Fruit fly (Drosophila melanogaster) whole organism, embryonic: Measurements from ENCODE around the gene cindr.

ENCODE experiments used
- Abd-B ChIP-seq: fragments of 200-800 bp; sonication (Bioruptor generic); optimal IDR thresholded peaks from 2 replicates; lab custom pipeline; 2018; ENCODE audit warnings: missing biosample characterization, mild to moderate bottlenecking, missing genetic modification characterization, moderate library complexity
- Asciz ChIP-seq: fragments of 200-800 bp; sonication (Bioruptor generic); optimal IDR thresholded peaks from 2 replicates; lab custom pipeline; 2017; ENCODE audit warnings: missing biosample characterization, mild to moderate bottlenecking, missing genetic modification characterization, missing genetic modification reagents
- CG10147 ChIP-seq: fragments of 200-800 bp; sonication (Bioruptor generic); optimal IDR thresholded peaks from 2 replicates; lab custom pipeline; 2019; ENCODE audit warnings: missing biosample characterization, mild to moderate bottlenecking, missing genetic modification characterization, moderate library complexity
- CG10267 ChIP-seq: fragments of 200-800 bp; sonication (Bioruptor generic); optimal IDR thresholded peaks from 2 replicates; lab custom pipeline; 2018; ENCODE audit warnings: missing biosample characterization, mild to moderate bottlenecking, missing genetic modification characterization, moderate library complexity
- CG12659 ChIP-seq: fragments of 200-800 bp; sonication (Bioruptor generic); optimal IDR thresholded peaks from 3 replicates; lab custom pipeline; 2017; ENCODE audit warnings: mild to moderate bottlenecking, missing biosample characterization, missing genetic modification reagents, missing genetic modification characterization
- CG12744 ChIP-seq: fragments of 200-800 bp; sonication (Bioruptor generic); optimal IDR thresholded peaks from 2 replicates; lab custom pipeline; 2016; ENCODE audit warnings: missing biosample characterization, missing genetic modification characterization
- CG12769 ChIP-seq: fragments of 200-800 bp; sonication (Bioruptor generic); optimal IDR thresholded peaks from 2 replicates; lab custom pipeline; 2019; ENCODE audit warnings: missing biosample characterization, mild to moderate bottlenecking, missing genetic modification characterization, moderate library complexity
- CG18262 ChIP-seq: fragments of 200-800 bp; optimal IDR thresholded peaks from 3 replicates; lab custom pipeline; 2019; ENCODE audit warnings: missing biosample characterization, mild to moderate bottlenecking, missing genetic modification characterization, moderate library complexity
- CG31365 ChIP-seq: fragments of 200-800 bp; sonication (Bioruptor generic); optimal IDR thresholded peaks from 2 replicates; lab custom pipeline; 2018; ENCODE audit warnings: missing biosample characterization, mild to moderate bottlenecking, missing genetic modification characterization
- CG4617 ChIP-seq: fragments of 200-800 bp; sonication (Bioruptor generic); optimal IDR thresholded peaks from 3 replicates; lab custom pipeline; 2016; ENCODE audit warnings: missing biosample characterization, missing genetic modification characterization, borderline replicate concordance
- CG6683 ChIP-seq: fragments of 200-800 bp; sonication (Bioruptor generic); optimal IDR thresholded peaks from 2 replicates; lab custom pipeline; 2017; ENCODE audit warnings: missing biosample characterization, mild to moderate bottlenecking, missing genetic modification characterization, missing genetic modification reagents
- CG8359 ChIP-seq: fragments of 200-800 bp; sonication (Bioruptor generic); optimal IDR thresholded peaks from 2 replicates; lab custom pipeline; 2017; ENCODE audit warnings: missing biosample characterization, mild to moderate bottlenecking, missing genetic modification characterization, borderline replicate concordance
- CG8924 ChIP-seq: fragments of 200-800 bp; optimal IDR thresholded peaks from 3 replicates; lab custom pipeline; 2019; ENCODE audit warnings: missing biosample characterization, mild to moderate bottlenecking, missing genetic modification characterization, moderate library complexity
- CHES-1-like ChIP-seq: fragments of 200-800 bp; sonication (Bioruptor generic); optimal IDR thresholded peaks from 2 replicates; lab custom pipeline; 2016; ENCODE audit warnings: missing biosample characterization, missing genetic modification characterization
- Camta ChIP-seq: fragments of 200-800 bp; sonication (Bioruptor generic); optimal IDR thresholded peaks from 2 replicates; lab custom pipeline; 2016; ENCODE audit warnings: missing biosample characterization, missing genetic modification characterization
- D ChIP-seq, 2 experiments: fragments of 200-800 bp in 1 of 2; fragments of >200 bp in 1 of 2; sonication (Bioruptor generic) in 1 of 2; optimal IDR thresholded peaks; 2 replicates in 1 of 2; 3 replicates in 1 of 2; lab custom pipeline; 2017; ENCODE audit warnings: mild to moderate bottlenecking in 1 of 2, missing biosample characterization in 1 of 2, missing genetic modification characterization in 1 of 2, missing genetic modification reagents in 1 of 2
- Dref ChIP-seq: fragments of 200-800 bp; sonication (Bioruptor generic); IDR thresholded peaks from 2 replicates; pipeline ENCODE4 v1.3.6; 2022; ENCODE audit warnings: missing biosample characterization, missing genetic modification characterization
- GATAe ChIP-seq: fragments of 200-800 bp; sonication (Bioruptor generic); conservative IDR thresholded peaks from 2 replicates; pipeline ENCODE4 v1.3.6; 2022; ENCODE audit warnings: missing biosample characterization, missing genetic modification characterization
- H2.0 ChIP-seq: fragments of 200-800 bp; sonication (Bioruptor generic); IDR thresholded peaks from 2 replicates; pipeline ENCODE4 v1.3.6; 2022; ENCODE audit warnings: missing biosample characterization, missing genetic modification characterization
- HmgD ChIP-seq: fragments of 200-800 bp; sonication (Bioruptor generic); optimal IDR thresholded peaks from 3 replicates; lab custom pipeline; 2016; ENCODE audit warnings: missing biosample characterization, missing genetic modification characterization
- Mad ChIP-seq: fragments of 200-800 bp; sonication (Bioruptor generic); optimal IDR thresholded peaks from 2 replicates; lab custom pipeline; 2016; ENCODE audit warnings: missing biosample characterization, missing genetic modification characterization
- Nf-YB ChIP-seq: fragments of 200-800 bp; sonication (Bioruptor generic); optimal IDR thresholded peaks from 3 replicates; lab custom pipeline; 2019; ENCODE audit warnings: missing biosample characterization, mild to moderate bottlenecking, missing genetic modification characterization, moderate library complexity
- NfI ChIP-seq: fragments of 200-800 bp; sonication (Bioruptor generic); optimal IDR thresholded peaks from 3 replicates; lab custom pipeline; 2018; ENCODE audit warnings: missing biosample characterization, mild to moderate bottlenecking, missing genetic modification characterization, moderate library complexity
- Side ChIP-seq: fragments of 200-800 bp; sonication (Bioruptor generic); optimal IDR thresholded peaks from 2 replicates; lab custom pipeline; 2016; ENCODE audit warnings: missing biosample characterization, missing genetic modification characterization
- Stat92E ChIP-seq, 3 experiments: fragments of >200 bp in 2 of 3; fragments of 200-800 bp in 1 of 3; sonication (Bioruptor generic) in 1 of 3; optimal IDR thresholded peaks; 2 replicates each; lab custom pipeline; 2017 to 2019; ENCODE audit warnings: missing biosample characterization in 3 of 3, missing genetic modification characterization in 3 of 3, mild to moderate bottlenecking in 1 of 3, moderate library complexity in 1 of 3
- Xbp1 ChIP-seq: fragments of 200-800 bp; sonication (Bioruptor generic); optimal IDR thresholded peaks from 3 replicates; lab custom pipeline; 2016; ENCODE audit warnings: missing biosample characterization, mild to moderate bottlenecking, missing genetic modification characterization
- ara ChIP-seq: fragments of 200-800 bp; sonication (Bioruptor generic); IDR thresholded peaks from 2 replicates; pipeline ENCODE4 v1.3.6; 2022; ENCODE audit warnings: missing biosample characterization, missing genetic modification characterization
- ato ChIP-seq: fragments of 200-800 bp; sonication (Bioruptor generic); IDR thresholded peaks from 2 replicates; pipeline ENCODE4 v1.3.6; 2022; ENCODE audit warnings: missing biosample characterization, missing genetic modification characterization; ENCODE audit not compliant: partially characterized antibody
- cg ChIP-seq: fragments of 200-800 bp; sonication (Bioruptor generic); optimal IDR thresholded peaks from 3 replicates; lab custom pipeline; 2019; ENCODE audit warnings: missing biosample characterization, mild to moderate bottlenecking, missing genetic modification characterization, moderate library complexity
- dimm ChIP-seq: fragments of 200-800 bp; sonication (Bioruptor generic); IDR thresholded peaks from 2 replicates; pipeline ENCODE4 v1.3.6; 2022; ENCODE audit warnings: missing biosample characterization, missing genetic modification characterization
- fd64A ChIP-seq: fragments of 200-800 bp; sonication (Bioruptor generic); optimal IDR thresholded peaks from 3 replicates; lab custom pipeline; 2018; ENCODE audit warnings: missing biosample characterization, mild to moderate bottlenecking, missing genetic modification characterization
- fu2 ChIP-seq: fragments of 200-800 bp; sonication (Bioruptor generic); optimal IDR thresholded peaks from 2 replicates; lab custom pipeline; 2016; ENCODE audit warnings: missing biosample characterization, missing genetic modification characterization
- gce ChIP-seq: fragments of 200-800 bp; sonication (Bioruptor generic); IDR thresholded peaks from 3 replicates; pipeline ENCODE4 v1.3.6; 2022; ENCODE audit warnings: missing biosample characterization, missing genetic modification characterization
- gcm ChIP-seq: fragments of 200-800 bp; sonication (Bioruptor generic); optimal IDR thresholded peaks from 2 replicates; lab custom pipeline; 2019; ENCODE audit warnings: missing biosample characterization, mild to moderate bottlenecking, missing genetic modification characterization, moderate library complexity
- grau ChIP-seq: fragments of 200-800 bp; optimal IDR thresholded peaks from 3 replicates; lab custom pipeline; 2019; ENCODE audit warnings: missing biosample characterization, mild to moderate bottlenecking, missing genetic modification characterization, moderate library complexity
- hb ChIP-seq: fragments of 200-800 bp; sonication (Bioruptor generic); IDR thresholded peaks from 3 replicates; pipeline ENCODE4 v1.3.6; 2022; ENCODE audit warnings: missing biosample characterization, missing genetic modification characterization; ENCODE audit not compliant: partially characterized antibody
- ind ChIP-seq: fragments of 200-800 bp; sonication (Bioruptor generic); optimal IDR thresholded peaks from 3 replicates; lab custom pipeline; 2016; ENCODE audit warnings: missing biosample characterization, missing genetic modification characterization
- p53 ChIP-seq: fragments of 200-800 bp; sonication (Bioruptor generic); optimal IDR thresholded peaks from 2 replicates; lab custom pipeline; 2016; ENCODE audit warnings: missing biosample characterization, missing genetic modification characterization
- pb ChIP-seq: fragments of 200-800 bp; sonication (Bioruptor generic); optimal IDR thresholded peaks from 3 replicates; lab custom pipeline; 2016; ENCODE audit warnings: missing biosample characterization, missing genetic modification characterization
- pita ChIP-seq: fragments of 200-800 bp; sonication (Bioruptor generic); optimal IDR thresholded peaks from 2 replicates; lab custom pipeline; 2017; ENCODE audit warnings: missing biosample characterization, mild to moderate bottlenecking, missing genetic modification characterization
- prd ChIP-seq, 3 experiments: fragments of >200 bp in 2 of 3; fragments of 200-800 bp in 1 of 3; sonication (Bioruptor generic) in 1 of 3; optimal IDR thresholded peaks in 2 of 3; IDR thresholded peaks in 1 of 3; 2 replicates in 2 of 3; 3 replicates in 1 of 3; pipeline versions ENCODE4 v1.3.6 to Lab custom; 2017 to 2022; ENCODE audit warnings: missing biosample characterization in 1 of 3, missing genetic modification characterization in 1 of 3
- sens-2 ChIP-seq: fragments of 200-800 bp; sonication (Bioruptor generic); IDR thresholded peaks from 2 replicates; pipeline ENCODE4 v1.3.6; 2022; ENCODE audit warnings: missing biosample characterization, missing genetic modification characterization
- tna ChIP-seq: fragments of 200-800 bp; sonication (Bioruptor generic); IDR thresholded peaks from 2 replicates; pipeline ENCODE4 v1.3.6; 2022; ENCODE audit warnings: missing biosample characterization, missing genetic modification characterization; ENCODE audit not compliant: partially characterized antibody
- tup ChIP-seq: fragments of 200-800 bp; sonication (Bioruptor generic); optimal IDR thresholded peaks from 2 replicates; lab custom pipeline; 2016; ENCODE audit warnings: missing biosample characterization, mild to moderate bottlenecking, missing genetic modification characterization, moderate library complexity
- twi ChIP-seq: fragments of 200-800 bp; optimal IDR thresholded peaks from 2 replicates; lab custom pipeline; 2019; ENCODE audit warnings: missing biosample characterization, mild to moderate bottlenecking, missing genetic modification characterization, moderate library complexity

cindr gene

DNA sequence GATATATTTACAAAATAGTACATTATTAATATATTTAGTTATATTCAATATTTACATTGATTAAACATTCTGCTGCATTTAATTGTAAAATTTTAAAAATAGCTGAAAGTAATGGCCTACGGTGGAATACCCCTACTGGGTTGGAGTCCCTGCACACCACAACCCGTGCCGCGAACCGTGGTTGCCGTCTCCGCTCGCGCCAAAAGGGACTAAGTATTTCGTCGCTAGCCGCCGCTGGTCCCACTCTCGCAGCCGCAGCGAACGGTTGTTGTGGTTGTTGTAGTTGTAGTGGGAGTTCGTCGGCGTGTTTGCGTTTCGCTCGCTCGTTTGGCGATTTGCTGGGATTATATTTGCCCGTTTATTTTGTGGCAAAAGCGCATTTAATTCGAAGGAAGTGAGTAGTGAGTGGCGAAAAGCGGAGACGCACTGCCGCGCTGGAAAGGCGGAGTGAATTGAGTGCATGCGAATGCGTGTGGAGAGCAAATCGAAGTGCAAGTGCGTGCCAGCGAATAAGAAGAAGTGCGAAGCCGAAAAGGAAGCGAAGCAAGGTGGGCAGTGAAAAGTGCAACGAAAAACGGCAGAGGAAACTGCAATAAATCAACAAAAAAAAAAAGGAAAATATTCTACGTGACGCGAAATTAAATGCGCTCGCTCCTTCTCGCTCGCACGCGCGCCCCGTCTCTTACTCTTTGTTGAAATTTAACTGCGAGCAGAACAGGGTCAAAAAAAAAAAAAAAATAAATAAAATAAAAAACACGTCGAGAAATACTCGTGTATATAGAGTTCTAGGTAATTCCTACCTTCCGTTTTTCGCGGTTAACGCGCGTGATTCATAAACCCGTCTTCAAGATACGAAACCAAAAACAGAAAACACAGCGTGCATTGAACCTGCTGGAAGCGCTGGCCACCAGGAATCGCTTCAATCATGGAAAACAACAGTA lies at the start of gene cindr (continued):
- TF ChIP-seq prd (optimal IDR thresholded peaks at IDR 0.05; lab: Kevin White, UChicago) (no peak), prd (GFP tag; IDR thresholded peaks at IDR 0.05; lab: Robert Waterston, UW) (peak; percentile 36; the same call in 1 of the 3 replicates), Camta (peak; percentile 19), CG6683 (peak; percentile 2), gcm (GFP tag; lab: Kevin White, UChicago) (no peak), CG18262 (tag; lab: Kevin White, UChicago) (no peak), CG4617 (peak; percentile 46), CG12744 (GFP tag; lab: Kevin White, UChicago) (no peak), fd64A (GFP tag; lab: Kevin White, UChicago) (no peak), CG10147 (GFP tag; lab: Kevin White, UChicago) (no peak), dimm (no peak), cg (GFP tag; lab: Kevin White, UChicago) (peak; percentile 22), GATAe (GFP tag; lab: Robert Waterston, UW) (no peak), tna (GFP tag; lab: Robert Waterston, UW) (peak; percentile 63), ato (GFP tag; lab: Robert Waterston, UW) (0 out of 2 replicates have a peak, but pooled peaks have one; percentile 43), CG10267 (tag; lab: Kevin White, UChicago) (peak; percentile 62), CG8924 (tag; lab: Kevin White, UChicago) (peak; percentile 69), Stat92E (GFP tag; optimal IDR thresholded peaks at IDR 0.05; lab: Kevin White, UChicago) (peak in 1 of 3 experiments; percentile 9), sens-2 (no peak), Asciz (no peak), HmgD (GFP tag; lab: Kevin White, UChicago) (no peak), p53 (GFP tag; lab: Kevin White, UChicago) (peak; percentile 53), CG31365 (tag; lab: Kevin White, UChicago) (peak; percentile 13), H2.0 (GFP tag; lab: Robert Waterston, UW) (no peak; the same call in 1 of the 2 replicates), grau (tag; lab: Kevin White, UChicago) (peak; percentile 58), CG12769 (tag; lab: Kevin White, UChicago) (peak; percentile 67), fu2 (peak; percentile 41), CHES-1-like (GFP tag; lab: Kevin White, UChicago) (peak; percentile 65), pb (GFP tag; lab: Kevin White, UChicago) (peak; percentile 31), Xbp1 (GFP tag; lab: Kevin White, UChicago) (peak; percentile 48), ara (GFP tag; lab: Robert Waterston, UW) (0 out of 2 replicates have a peak, but pooled peaks have one; percentile 6), Mad (GFP tag; lab: Kevin White, UChicago) (peak; percentile 66), gce (GFP tag; lab: Robert Waterston, UW) (no peak; the same call in 1 of the 3 replicates), ind (GFP tag; lab: Kevin White, UChicago) (peak; percentile 40), pita (GFP tag; lab: Kevin White, UChicago) (peak; percentile 97), CG8359 (GFP tag; lab: Kevin White, UChicago) (no peak), tup (no peak), NfI (GFP tag; lab: Kevin White, UChicago) (peak; percentile 17), CG12659 (GFP tag; lab: Kevin White, UChicago) (peak; percentile 87), Side (peak; percentile 56), Nf-YB (peak; percentile 34), D (optimal IDR thresholded peaks at IDR 0.05; lab: Kevin White, UChicago) (no peak), D (GFP tag; optimal IDR thresholded peaks at IDR 0.05; lab: Kevin White, UChicago) (no peak), Abd-B (GFP tag; lab: Kevin White, UChicago) (peak; percentile 74), twi (no peak), Dref (GFP tag; lab: Robert Waterston, UW) (peak; percentile 55), hb (no peak; the same call in 2 of the 3 replicates)
